Worm (Caenorhabditis elegans): ENCODE measurements around the gene F56C9.8.

The F56C9.8 gene

DNA sequence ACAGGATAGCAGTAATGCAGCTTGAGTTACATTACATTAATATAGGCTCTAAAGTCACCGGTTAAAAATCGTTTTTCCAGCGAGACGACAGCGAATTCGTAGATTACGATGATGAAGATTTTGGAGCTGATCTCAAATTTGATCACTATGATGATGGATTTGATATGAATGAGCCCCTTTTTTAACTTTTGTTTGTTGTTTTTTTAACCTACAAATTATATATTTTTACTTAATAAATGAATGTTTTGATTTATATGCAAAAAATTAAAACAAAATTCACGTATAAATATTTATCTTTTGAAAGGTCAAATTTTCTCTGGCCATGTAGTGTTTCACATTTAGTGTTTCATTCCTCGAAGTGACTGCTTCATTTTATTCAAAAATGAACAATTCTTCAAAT lies 24.1 kb upstream of the F56C9.8 start, which contains the start of gene F08F8.6:
Gene F08F8.6, plus strand, starts transcription at position 301 of the 400 bp plus-strand sequence.
- TF ChIP-seq ceh-14 (tag; optimal IDR thresholded peaks at IDR 0.05) (no peak), hlh-15 (tag; optimal IDR thresholded peaks at IDR 0.05) (no peak), ceh-2 (tag; optimal IDR thresholded peaks at IDR 0.05) (no peak), lin-11 (tag; optimal IDR thresholded peaks at IDR 0.05) (no peak), ceh-24 (tag; optimal IDR thresholded peaks at IDR 0.05) (no peak), pat-9 (tag; optimal IDR thresholded peaks at IDR 0.05) (no peak), pha-4 (tag; optimal IDR thresholded peaks at IDR 0.05) (no peak), K02D7.2 (tag; optimal IDR thresholded peaks at IDR 0.05) (no peak), madf-2 (tag; optimal IDR thresholded peaks at IDR 0.05) (no peak), npax-4 (tag; optimal IDR thresholded peaks at IDR 0.05) (no peak), C38D4.7 (GFP tag; optimal IDR thresholded peaks at IDR 0.05) (no peak), ceh-30 (tag; optimal IDR thresholded peaks at IDR 0.05) (no peak), K09A11.1 (tag; optimal IDR thresholded peaks at IDR 0.05; ENCODE audit: insufficient read depth) (no peak), pros-1 (tag; optimal IDR thresholded peaks at IDR 0.05) (no peak), rnt-1 (tag; optimal IDR thresholded peaks at IDR 0.05) (no peak), zip-5 (tag; optimal IDR thresholded peaks at IDR 0.05) (no peak), ceh-45 (GFP tag; IDR thresholded peaks at IDR 0.05) (no peak), unc-86 (tag; optimal IDR thresholded peaks at IDR 0.05) (no peak), tbx-2 (tag; optimal IDR thresholded peaks at IDR 0.05) (no peak)

DNA sequence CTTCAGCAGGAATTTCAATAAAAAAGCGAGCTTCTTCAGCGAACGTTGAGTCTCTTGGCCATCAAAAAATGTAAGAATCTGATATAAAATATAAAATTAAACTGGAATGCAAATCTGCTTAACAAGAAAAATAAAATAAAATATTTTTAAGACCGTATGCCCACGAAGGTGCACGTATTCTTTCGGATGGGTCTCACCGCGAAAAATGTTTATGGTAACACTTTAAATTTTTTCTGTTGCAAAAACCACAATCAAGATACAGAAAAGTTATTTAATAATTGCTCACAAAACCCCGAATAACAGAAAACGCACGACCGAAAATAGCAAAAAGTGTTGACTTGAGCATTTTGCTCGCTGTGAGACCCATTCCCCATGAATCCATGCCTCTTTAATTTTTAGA lies 19.8 kb upstream of the F56C9.8 start:
- no peak for TF ChIP-seq nhr-11 (tag; optimal IDR thresholded peaks at IDR 0.05)
- TF ChIP-seq sdc-2 (tag; optimal IDR thresholded peaks at IDR 0.05): no peak
- TF ChIP-seq hlh-15 (tag; optimal IDR thresholded peaks at IDR 0.05): no peak
- TF ChIP-seq tbx-7 (tag; optimal IDR thresholded peaks at IDR 0.05): no peak
- no peak for TF ChIP-seq ztf-16 (tag; optimal IDR thresholded peaks at IDR 0.05)
- TF ChIP-seq Y22D7AL.16 (tag; optimal IDR thresholded peaks at IDR 0.05): no peak
- no peak for TF ChIP-seq ceh-30 (tag; optimal IDR thresholded peaks at IDR 0.05)
- TF ChIP-seq rnt-1 (tag; optimal IDR thresholded peaks at IDR 0.05): no peak
- TF ChIP-seq ttx-3 (tag; optimal IDR thresholded peaks at IDR 0.05): no peak
- TF ChIP-seq ceh-9 (tag; optimal IDR thresholded peaks at IDR 0.05): no peak
- TF ChIP-seq unc-42 (tag; optimal IDR thresholded peaks at IDR 0.05): no peak
- no peak for TF ChIP-seq dve-1 (tag; optimal IDR thresholded peaks at IDR 0.05)
- TF ChIP-seq ama-1 (optimal IDR thresholded peaks at IDR 0.05): no peak

DNA sequence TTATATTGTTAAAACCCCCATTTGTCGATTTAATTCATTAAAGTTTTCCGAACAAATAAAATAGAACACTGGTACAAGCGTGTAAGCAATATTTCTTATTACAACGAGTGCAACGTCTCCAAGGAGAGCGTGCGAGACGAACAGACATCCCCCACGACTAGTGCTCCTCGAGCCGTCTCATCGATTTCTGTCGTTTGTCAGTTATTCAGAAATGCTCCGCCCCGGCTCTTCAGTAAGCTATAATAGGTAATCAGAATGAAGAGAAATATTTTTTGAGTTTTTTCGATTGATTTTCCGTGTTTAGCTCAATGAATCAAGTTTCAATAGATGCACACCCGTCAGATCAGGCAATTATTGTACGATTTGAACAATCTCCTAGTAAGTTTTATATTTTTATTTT lies 19.4 kb upstream of the F56C9.8 start, which contains the start of gene kap-1:
Gene kap-1, plus strand, starts transcription at position 143 of the 400 bp plus-strand sequence.
- TF ChIP-seq hlh-8 (tag; optimal IDR thresholded peaks at IDR 0.05): no peak
- TF ChIP-seq ceh-48 (tag; optimal IDR thresholded peaks at IDR 0.05): peak; percentile 40

ce11 chrIII:7338009-7338408 lies 18.7 kb upstream of the F56C9.8 start:
- no peak for TF ChIP-seq lim-6 (tag; optimal IDR thresholded peaks at IDR 0.05)
- TF ChIP-seq unc-3 (GFP tag; conservative IDR thresholded peaks at IDR 0.05): no peak
- no peak for TF ChIP-seq unc-3 (tag; optimal IDR thresholded peaks at IDR 0.05)
- TF ChIP-seq pax-1 (tag; optimal IDR thresholded peaks at IDR 0.05): no peak
- no peak for TF ChIP-seq pha-2 (tag; optimal IDR thresholded peaks at IDR 0.05)
- no peak for TF ChIP-seq ttx-3 (tag; optimal IDR thresholded peaks at IDR 0.05)
- no peak for TF ChIP-seq pat-9 (tag; optimal IDR thresholded peaks at IDR 0.05)
- no peak for TF ChIP-seq unc-86 (tag; optimal IDR thresholded peaks at IDR 0.05)
- no peak for TF ChIP-seq ceh-31 (tag; optimal IDR thresholded peaks at IDR 0.05)
- TF ChIP-seq nhr-232 (tag; optimal IDR thresholded peaks at IDR 0.05): no peak
- TF ChIP-seq ama-1 (optimal IDR thresholded peaks at IDR 0.05): no peak
- no peak for TF ChIP-seq tbx-2 (tag; optimal IDR thresholded peaks at IDR 0.05)
- TF ChIP-seq sox-2 (GFP tag; IDR thresholded peaks at IDR 0.05): no peak
- no peak for TF ChIP-seq hlh-8 (tag; optimal IDR thresholded peaks at IDR 0.05)
- TF ChIP-seq hlh-15 (tag; optimal IDR thresholded peaks at IDR 0.05): no peak
- no peak for TF ChIP-seq sdc-2 (tag; optimal IDR thresholded peaks at IDR 0.05)
- TF ChIP-seq hlh-30 (tag; optimal IDR thresholded peaks at IDR 0.05; ENCODE audit: insufficient read depth): no peak
- no peak for TF ChIP-seq ceh-22 (tag; optimal IDR thresholded peaks at IDR 0.05)
- TF ChIP-seq ceh-24 (tag; optimal IDR thresholded peaks at IDR 0.05): no peak
- no peak for TF ChIP-seq eyg-1 (tag; optimal IDR thresholded peaks at IDR 0.05)

Measured in whole organism, late embryonic.